Worm (Caenorhabditis elegans) whole organism, young adult: ENCODE results near the gene nhr-260.

Experiments used
- C06A6.2 ChIP-seq: fragments of 200-800 bp; sonication (Bioruptor generic); conservative IDR thresholded peaks from 2 replicates; pipeline ENCODE4 v1.3.6; 2022; ENCODE audit warnings: missing genetic modification characterization, missing compliant biosample characterization
- F33H1.4 ChIP-seq: fragments of 200-800 bp; sonication (Bioruptor generic); IDR thresholded peaks from 2 replicates; pipeline ENCODE4 v1.3.6; 2022; ENCODE audit warnings: missing genetic modification reagents, missing genetic modification characterization, missing compliant biosample characterization
- F52B5.7 ChIP-seq: sonication (generic microtip); optimal IDR thresholded peaks from 2 replicates; lab custom pipeline; 2016; ENCODE audit warnings: mild to moderate bottlenecking, missing genetic modification characterization, missing compliant biosample characterization
- T07F8.4 ChIP-seq: sonication (generic microtip); optimal IDR thresholded peaks from 2 replicates; lab custom pipeline; 2016; ENCODE audit warnings: mild to moderate bottlenecking, missing genetic modification characterization, moderate library complexity, missing compliant biosample characterization
- Y53G8AR.9 ChIP-seq: fragments of 200-800 bp; sonication (Bioruptor generic); conservative IDR thresholded peaks from 2 replicates; pipeline ENCODE4 v1.3.6; 2022; ENCODE audit warnings: missing genetic modification reagents, missing genetic modification characterization, missing compliant biosample characterization
- Y67H2A.10 ChIP-seq: fragments of 200-800 bp; sonication (Bioruptor generic); conservative IDR thresholded peaks from 2 replicates; pipeline ENCODE4 v1.3.6; 2022; ENCODE audit warnings: missing genetic modification reagents, missing genetic modification characterization, missing compliant biosample characterization
- attf-3 ChIP-seq: fragments of 200-800 bp; sonication (Bioruptor generic); conservative IDR thresholded peaks from 2 replicates; pipeline ENCODE4 v1.3.6; 2022; ENCODE audit warnings: missing genetic modification reagents, missing genetic modification characterization, missing compliant biosample characterization
- attf-5 ChIP-seq: fragments of 200-800 bp; sonication (Bioruptor generic); optimal IDR thresholded peaks from 2 replicates; lab custom pipeline; 2018; ENCODE audit warnings: mild to moderate bottlenecking, missing genetic modification characterization, missing compliant biosample characterization
- attf-6 ChIP-seq: fragments of 200-800 bp; sonication (Bioruptor generic); IDR thresholded peaks from 2 replicates; pipeline ENCODE4 v1.3.6; 2022; ENCODE audit warnings: missing genetic modification reagents, missing genetic modification characterization, missing compliant biosample characterization
- bed-2 ChIP-seq: fragments of 200-800 bp; sonication (Bioruptor generic); IDR thresholded peaks from 2 replicates; pipeline ENCODE4 v1.3.6; 2022; ENCODE audit warnings: missing genetic modification reagents, missing genetic modification characterization, missing compliant biosample characterization
- ccch-3 ChIP-seq: fragments of 200-800 bp; sonication (Bioruptor generic); optimal IDR thresholded peaks from 2 replicates; lab custom pipeline; 2018; ENCODE audit warnings: mild to moderate bottlenecking, missing genetic modification characterization, missing compliant biosample characterization
- ceh-58 ChIP-seq: fragments of 200-800 bp; sonication (Bioruptor generic); IDR thresholded peaks from 2 replicates; pipeline ENCODE4 v1.3.6; 2022; ENCODE audit warnings: missing genetic modification characterization, missing compliant biosample characterization
- ceh-79 ChIP-seq: sonication (generic microtip); optimal IDR thresholded peaks from 2 replicates; lab custom pipeline; 2017; ENCODE audit warnings: mild to moderate bottlenecking, missing genetic modification characterization, missing compliant biosample characterization
- egl-18 ChIP-seq: fragments of 200-800 bp; sonication (Bioruptor generic); IDR thresholded peaks from 2 replicates; pipeline ENCODE4 v1.3.6; 2022; ENCODE audit warnings: missing genetic modification reagents, missing genetic modification characterization, missing compliant biosample characterization
- hlh-26 ChIP-seq: fragments of 200-800 bp; sonication (Bioruptor generic); conservative IDR thresholded peaks from 2 replicates; pipeline ENCODE4 v1.3.6; 2022; ENCODE audit warnings: missing genetic modification reagents, missing genetic modification characterization, missing compliant biosample characterization
- hmg-20 ChIP-seq: fragments of 200-800 bp; sonication (Bioruptor generic); IDR thresholded peaks from 2 replicates; pipeline ENCODE4 v1.3.6; 2022; ENCODE audit warnings: missing genetic modification reagents, missing genetic modification characterization, missing compliant biosample characterization
- lag-1 ChIP-seq: fragments of 200-800 bp; sonication (Bioruptor generic); IDR thresholded peaks from 2 replicates; pipeline ENCODE4 v1.3.6; 2022; ENCODE audit warnings: missing genetic modification reagents, missing genetic modification characterization, missing compliant biosample characterization
- let-607 ChIP-seq, 2 experiments: fragments of 200-800 bp in 1 of 2; sonication (Bioruptor generic) in 1 of 2; sonication (generic microtip) in 1 of 2; optimal IDR thresholded peaks; 2 replicates each; lab custom pipeline; 2016 to 2018; ENCODE audit warnings: mild to moderate bottlenecking in 2 of 2, missing compliant biosample characterization in 2 of 2, missing genetic modification characterization in 2 of 2, moderate library complexity in 2 of 2, missing genotype in 1 of 2
- lsl-1 ChIP-seq: fragments of 200-800 bp; sonication (Bioruptor generic); optimal IDR thresholded peaks from 2 replicates; lab custom pipeline; 2018; ENCODE audit warnings: mild to moderate bottlenecking, missing genetic modification characterization, moderate library complexity, missing compliant biosample characterization
- madf-10 ChIP-seq: sonication (generic microtip); optimal IDR thresholded peaks from 2 replicates; lab custom pipeline; 2016; ENCODE audit warnings: mild to moderate bottlenecking, missing genetic modification characterization, missing compliant biosample characterization
- madf-8 ChIP-seq: fragments of 200-800 bp; sonication (Bioruptor generic); conservative IDR thresholded peaks from 2 replicates; pipeline ENCODE4 v1.3.6; 2022; ENCODE audit warnings: missing genetic modification reagents, missing genetic modification characterization, missing compliant biosample characterization
- mxl-1 ChIP-seq: sonication (generic microtip); optimal IDR thresholded peaks from 2 replicates; lab custom pipeline; 2016; ENCODE audit warnings: missing genetic modification characterization, missing compliant biosample characterization
- nhr-179 ChIP-seq: sonication (generic microtip); optimal IDR thresholded peaks from 2 replicates; lab custom pipeline; 2016; ENCODE audit warnings: mild to moderate bottlenecking, missing genetic modification characterization, missing compliant biosample characterization
- nhr-27 ChIP-seq: fragments of 200-800 bp; sonication (Bioruptor generic); optimal IDR thresholded peaks from 2 replicates; lab custom pipeline; 2018; ENCODE audit warnings: mild to moderate bottlenecking, missing genetic modification characterization, moderate library complexity, missing compliant biosample characterization
- pbrm-1 ChIP-seq: fragments of 200-800 bp; sonication (Bioruptor generic); IDR thresholded peaks from 2 replicates; pipeline ENCODE4 v1.3.6; 2022; ENCODE audit warnings: missing genetic modification reagents, missing genetic modification characterization, missing compliant biosample characterization
- pha-4 ChIP-seq: fragments of 150-350 bp; sonication (generic microtip); optimal IDR thresholded peaks from 2 replicates; lab custom pipeline; 2014; ENCODE audit warnings: missing biosample characterization, missing genetic modification reagents, missing genetic modification characterization
- rcor-1 ChIP-seq: fragments of 200-800 bp; sonication (Bioruptor generic); IDR thresholded peaks from 2 replicates; pipeline ENCODE4 v1.3.6; 2022; ENCODE audit warnings: missing genetic modification reagents, missing genetic modification characterization, missing compliant biosample characterization
- snpc-1.1 ChIP-seq: sonication (generic microtip); optimal IDR thresholded peaks from 2 replicates; lab custom pipeline; 2017; ENCODE audit warnings: missing genetic modification characterization, mild to moderate bottlenecking, missing compliant biosample characterization, antibody characterized with exemption, moderate library complexity, missing genotype, missing genetic modification reagents; ENCODE audit not compliant: insufficient read depth
- tlf-1 ChIP-seq: fragments of 200-800 bp; sonication (Bioruptor generic); optimal IDR thresholded peaks from 2 replicates; lab custom pipeline; 2018; ENCODE audit warnings: mild to moderate bottlenecking, missing genetic modification characterization, missing compliant biosample characterization
- unc-62 ChIP-seq: fragments of 150-350 bp; optimal IDR thresholded peaks from 2 replicates; lab custom pipeline; 2014; ENCODE audit warnings: missing biosample characterization, missing genetic modification reagents, missing genetic modification characterization
- zfh-2 ChIP-seq: fragments of 200-800 bp; sonication (Bioruptor generic); conservative IDR thresholded peaks from 2 replicates; pipeline ENCODE4 v1.3.6; 2022; ENCODE audit warnings: missing genetic modification reagents, missing genetic modification characterization, missing compliant biosample characterization
- ztf-22 ChIP-seq: fragments of 200-800 bp; sonication (Bioruptor generic); optimal IDR thresholded peaks from 2 replicates; lab custom pipeline; 2018; ENCODE audit warnings: mild to moderate bottlenecking, missing genetic modification characterization, moderate library complexity, missing compliant biosample characterization
- ztf-25 ChIP-seq: fragments of 200-800 bp; sonication (Bioruptor generic); IDR thresholded peaks from 2 replicates; pipeline ENCODE4 v1.3.6; 2022; ENCODE audit warnings: missing genetic modification reagents, missing genetic modification characterization, missing compliant biosample characterization
- ztf-6 ChIP-seq: fragments of 200-800 bp; sonication (Bioruptor generic); IDR thresholded peaks from 2 replicates; pipeline ENCODE4 v1.3.6; 2022; ENCODE audit warnings: missing genetic modification reagents, missing genetic modification characterization, missing compliant biosample characterization

The nhr-260 gene

ce11 chrV:1534315-1534714 is 22.9 kb upstream of the nhr-260 start, which contains the start of gene trx-5:
trx-5 (minus strand) TSS chrV:1534415.
- TF ChIP-seq T07F8.4 (tag; lab: Kevin White, UChicago) (no peak), ceh-79 (tag; lab: Kevin White, UChicago) (no peak), hlh-26 (GFP tag; lab: Robert Waterston, UW) (no peak), unc-62 (GFP tag; lab: Kevin White, UChicago) (no peak), bed-2 (GFP tag; lab: Robert Waterston, UW) (no peak), lag-1 (GFP tag; lab: Robert Waterston, UW) (no peak), attf-6 (no peak), ztf-6 (no peak), rcor-1 (GFP tag; lab: Robert Waterston, UW) (no peak), nhr-179 (no peak), ceh-58 (GFP tag; lab: Robert Waterston, UW) (no peak)

DNA sequence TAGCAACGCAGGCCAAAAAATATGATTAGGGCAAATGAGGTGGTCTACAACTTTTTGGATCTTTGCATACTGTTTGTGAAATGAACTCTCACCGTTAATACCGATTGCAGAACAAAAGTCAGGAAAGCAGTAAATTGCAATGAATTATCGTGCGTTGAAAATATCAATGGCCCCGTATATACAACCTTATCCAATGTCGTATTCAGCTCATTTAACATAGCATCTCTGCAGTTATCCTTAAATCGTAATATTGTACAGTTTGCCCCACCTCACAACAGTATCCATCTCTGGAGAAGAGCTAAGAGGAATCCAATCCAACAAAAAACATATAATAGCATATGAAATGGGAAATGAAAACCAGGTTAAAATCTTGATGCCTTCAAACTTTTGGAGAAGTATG is 21.0 kb upstream of the nhr-260 start:
- TF ChIP-seq rcor-1 (GFP tag; lab: Robert Waterston, UW) (no peak), hlh-26 (GFP tag; lab: Robert Waterston, UW) (no peak), attf-5 (GFP tag; lab: Kevin White, UChicago) (no peak)

- TF ChIP-seq pbrm-1: no peak
- TF ChIP-seq madf-10 (tag; lab: Kevin White, UChicago): no peak
- TF ChIP-seq nhr-27: no peak
- TF ChIP-seq hlh-26 (GFP tag; lab: Robert Waterston, UW): no peak
- TF ChIP-seq lsl-1 (GFP tag; lab: Kevin White, UChicago): no peak
- no peak for TF ChIP-seq attf-3 (GFP tag; lab: Robert Waterston, UW)
- TF ChIP-seq lag-1 (GFP tag; lab: Robert Waterston, UW): no peak
- TF ChIP-seq ceh-79 (tag; lab: Kevin White, UChicago): no peak
- no peak for TF ChIP-seq C06A6.2 (GFP tag; lab: Robert Waterston, UW)
- no peak for TF ChIP-seq zfh-2
These were observed 19.7 kb upstream of the nhr-260 start, which contains the start of gene K02H11.4 for ce11 chrV:1531159-1531558. K02H11.4 (minus strand) TSS chrV:1531259.

DNA sequence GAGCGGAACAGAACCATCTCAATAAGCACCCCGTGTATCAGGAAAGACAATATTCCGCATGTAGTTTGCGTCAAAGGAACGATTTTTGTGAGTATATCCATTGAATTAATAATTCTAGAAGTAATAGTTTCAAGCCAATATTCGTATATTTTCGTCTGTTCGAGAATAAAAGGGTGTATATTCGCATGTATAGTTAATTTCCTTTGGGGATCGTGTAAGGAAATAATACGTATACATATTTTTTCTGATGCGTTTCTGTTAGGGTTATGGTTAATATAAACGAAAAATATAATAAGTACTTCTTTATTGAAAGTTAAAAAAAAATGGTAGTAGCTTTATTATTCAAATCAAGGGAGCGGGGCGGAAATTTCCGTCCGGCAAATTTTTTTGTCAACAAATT is 16.5 kb upstream of the nhr-260 start, which contains the start of gene str-236:
Gene str-236 (minus strand): TSS at position 101 of the 400 bp plus-strand sequence.
- no peak for TF ChIP-seq F52B5.7
- no peak for TF ChIP-seq F33H1.4
- no peak for TF ChIP-seq mxl-1 (tag; lab: Kevin White, UChicago)
- TF ChIP-seq tlf-1 (GFP tag; lab: Kevin White, UChicago): no peak
- no peak for TF ChIP-seq snpc-1.1
- TF ChIP-seq madf-8 (GFP tag; lab: Robert Waterston, UW): no peak
- no peak for TF ChIP-seq attf-6
- TF ChIP-seq egl-18 (GFP tag; lab: Robert Waterston, UW): no peak
- TF ChIP-seq pha-4: no peak
- TF ChIP-seq Y53G8AR.9 (GFP tag; lab: Robert Waterston, UW): no peak
- TF ChIP-seq ccch-3 (GFP tag; lab: Kevin White, UChicago): no peak
- TF ChIP-seq zfh-2: no peak
- TF ChIP-seq ztf-25 (GFP tag; lab: Robert Waterston, UW): no peak
- TF ChIP-seq let-607 (tag; optimal IDR thresholded peaks at IDR 0.05; lab: Kevin White, UChicago): no peak
- TF ChIP-seq Y67H2A.10: no peak
- no peak for TF ChIP-seq rcor-1 (GFP tag; lab: Robert Waterston, UW)
- TF ChIP-seq hmg-20 (GFP tag; lab: Robert Waterston, UW): no peak
- no peak for TF ChIP-seq ztf-22 (GFP tag; lab: Kevin White, UChicago)
